Worm (Caenorhabditis elegans): ENCODE data around the gene B0024.11.

- TF ChIP-seq mef-2 (tag; optimal IDR thresholded peaks at IDR 0.05), result no peak
- no peak for TF ChIP-seq lsy-2 (tag; optimal IDR thresholded peaks at IDR 0.05)
- TF ChIP-seq lin-39 (tag; optimal IDR thresholded peaks at IDR 0.05), result no peak
Measured at ce11 chrV:10332012-10332411, 12.7 kb upstream of the B0024.11 start, which contains the start of gene crm-1.

All from whole organism, L1 larva.